Fruit fly (Drosophila melanogaster) whole organism, embryonic: ENCODE measurements around the gene ArgRS-m.

Experiments
- CG10209 ChIP-seq: fragments of 200-800 bp; sonication (Bioruptor generic); optimal IDR thresholded peaks from 3 replicates; lab custom pipeline; 2017; ENCODE audit warnings: missing biosample characterization, mild to moderate bottlenecking, missing genetic modification characterization, missing genetic modification reagents
- CG33213 ChIP-seq: fragments of 200-800 bp; sonication (Bioruptor generic); optimal IDR thresholded peaks from 3 replicates; lab custom pipeline; 2016; ENCODE audit warnings: missing biosample characterization, missing genetic modification characterization
- CG8478 ChIP-seq: fragments of >200 bp; optimal IDR thresholded peaks from 2 replicates; lab custom pipeline; 2018
- Drgx ChIP-seq: fragments of 200-800 bp; sonication (Bioruptor generic); IDR thresholded peaks from 2 replicates; pipeline ENCODE4 v1.3.6; 2022; ENCODE audit warnings: missing biosample characterization, missing genetic modification characterization
- MBD-R2 ChIP-seq: fragments of 200-800 bp; sonication (Bioruptor generic); IDR thresholded peaks from 2 replicates; pipeline ENCODE4 v1.3.6; 2022; ENCODE audit warnings: missing biosample characterization, missing genetic modification characterization
- Med ChIP-seq: fragments of 200-800 bp; sonication (Bioruptor generic); peaks from one replicate; lab custom pipeline; 2016; ENCODE audit warnings: missing biosample characterization, missing genetic modification characterization, mild to moderate bottlenecking, inconsistent platforms, moderate library complexity
- Tbp ChIP-seq: fragments of >200 bp; optimal IDR thresholded peaks from 2 replicates; lab custom pipeline; 2018; ENCODE audit warnings: missing biosample characterization, missing genetic modification characterization
- ase ChIP-seq: fragments of 200-800 bp; sonication (Bioruptor generic); IDR thresholded peaks from 3 replicates; pipeline ENCODE4 v1.3.6; 2022; ENCODE audit warnings: missing biosample characterization, missing genetic modification characterization
- chinmo ChIP-seq: fragments of 200-800 bp; sonication (Bioruptor generic); IDR thresholded peaks from 4 replicates; pipeline ENCODE4 v1.3.6; 2022; ENCODE audit warnings: missing biosample characterization, missing genetic modification characterization; ENCODE audit not compliant: partially characterized antibody
- dimm ChIP-seq: fragments of 200-800 bp; sonication (Bioruptor generic); IDR thresholded peaks from 2 replicates; pipeline ENCODE4 v1.3.6; 2022; ENCODE audit warnings: missing biosample characterization, missing genetic modification characterization
- dmrt99B ChIP-seq: fragments of 200-800 bp; sonication (Bioruptor generic); optimal IDR thresholded peaks from 2 replicates; lab custom pipeline; 2018; ENCODE audit warnings: missing biosample characterization, mild to moderate bottlenecking, missing genetic modification characterization, moderate library complexity

DNA sequence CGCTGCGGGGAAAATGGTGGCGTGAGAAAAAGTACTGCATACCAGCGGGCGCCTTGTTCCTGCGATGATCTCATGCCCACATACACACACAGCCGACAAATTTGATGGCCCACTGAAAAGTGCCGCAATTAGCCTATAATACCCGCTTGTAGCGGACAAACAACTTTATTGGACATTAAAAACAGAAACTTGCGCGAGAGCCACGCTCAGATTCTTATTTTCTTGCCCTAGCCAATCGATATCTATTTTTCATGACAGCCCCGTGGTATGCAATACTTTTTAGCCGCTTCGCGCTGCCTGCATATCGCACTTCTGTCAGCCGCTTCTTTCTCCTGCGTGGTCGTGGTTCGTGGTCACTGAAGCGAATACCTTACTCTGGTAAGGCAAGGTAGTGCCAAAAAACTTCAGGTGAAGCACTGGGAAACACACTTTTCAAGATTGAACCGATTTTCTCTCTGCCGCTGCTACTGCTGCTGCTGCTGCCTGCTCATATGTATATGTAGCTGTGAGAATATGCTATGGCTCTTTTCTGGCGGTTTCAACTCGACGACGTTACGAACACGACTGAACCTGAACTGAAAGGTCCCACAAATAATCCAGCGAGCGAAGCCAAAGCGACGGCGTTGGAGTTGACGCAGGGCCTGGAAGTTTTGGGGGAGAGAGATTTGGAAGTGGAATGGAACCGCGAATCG lies 532 bp upstream of the ArgRS-m start, which contains the start of gene CG17816:
- TF ChIP-seq CG33213 (GFP tag; lab: Kevin White, UChicago) (no peak), CG10209 (GFP tag; lab: Kevin White, UChicago) (no peak), Drgx (GFP tag; lab: Robert Waterston, UW) (no peak), Tbp (GFP tag; lab: Kevin White, UChicago) (no peak), MBD-R2 (GFP tag; lab: Robert Waterston, UW) (no peak), chinmo (GFP tag; lab: Robert Waterston, UW) (no peak), dimm (GFP tag; lab: Robert Waterston, UW) (no peak), dmrt99B (tag; lab: Kevin White, UChicago) (no peak), CG8478 (lab: Kevin White, UChicago) (peak; percentile 28), Med (no peak), ase (GFP tag; lab: Robert Waterston, UW) (no peak)
